Worm (Caenorhabditis elegans) whole organism, late embryonic: ENCODE data around the gene R08D7.4.
"Not testable (repeated sequence)": the region's sequence is repeated elsewhere in the genome, so short reads cannot be mapped to it uniquely, and the experiment has no call there.

ENCODE experiments used
- C08G9.2 ChIP-seq: sonication (generic microtip); optimal IDR thresholded peaks from 2 replicates; lab custom pipeline; 2016; ENCODE audit warnings: mild to moderate bottlenecking, missing genetic modification characterization, moderate library complexity, missing compliant biosample characterization
- C38D4.7 ChIP-seq: fragments of 200-800 bp; sonication (Bioruptor generic); optimal IDR thresholded peaks from 2 replicates; lab custom pipeline; 2018; ENCODE audit warnings: mild to moderate bottlenecking, missing genetic modification characterization, moderate library complexity, missing compliant biosample characterization
- K02D7.2 ChIP-seq: sonication (generic microtip); optimal IDR thresholded peaks from 2 replicates; lab custom pipeline; 2017; ENCODE audit warnings: mild to moderate bottlenecking, missing genetic modification characterization, missing compliant biosample characterization
- T23F11.4 ChIP-seq: fragments of 200-800 bp; sonication (Bioruptor generic); optimal IDR thresholded peaks from 2 replicates; lab custom pipeline; 2018; ENCODE audit warnings: mild to moderate bottlenecking, missing genetic modification characterization, missing compliant biosample characterization
- ahr-1 ChIP-seq: sonication (generic microtip); optimal IDR thresholded peaks from 2 replicates; lab custom pipeline; 2016; ENCODE audit warnings: missing genetic modification characterization, missing compliant biosample characterization
- ama-1 ChIP-seq: fragments of 150-350 bp; optimal IDR thresholded peaks from 2 replicates; lab custom pipeline; 2014
- ceh-22 ChIP-seq: sonication (generic microtip); optimal IDR thresholded peaks from 2 replicates; lab custom pipeline; 2017; ENCODE audit warnings: missing biosample characterization, missing genetic modification characterization
- ceh-30 ChIP-seq: fragments of 150-350 bp; optimal IDR thresholded peaks from 2 replicates; lab custom pipeline; 2014; ENCODE audit warnings: missing biosample characterization, missing genetic modification characterization
- ceh-31 ChIP-seq: sonication (generic microtip); optimal IDR thresholded peaks from 2 replicates; lab custom pipeline; 2016; ENCODE audit warnings: missing genetic modification characterization, missing compliant biosample characterization
- ceh-45 ChIP-seq: fragments of 200-800 bp; sonication (Bioruptor generic); IDR thresholded peaks from 2 replicates; pipeline ENCODE4 v1.3.6; 2022; ENCODE audit warnings: missing genetic modification reagents, missing genetic modification characterization, missing compliant biosample characterization
- ceh-6 ChIP-seq: fragments of 200-800 bp; sonication (Bioruptor generic); optimal IDR thresholded peaks from 2 replicates; lab custom pipeline; 2018; ENCODE audit warnings: mild to moderate bottlenecking, missing genetic modification characterization, missing compliant biosample characterization
- dve-1 ChIP-seq: sonication (generic microtip); optimal IDR thresholded peaks from 2 replicates; lab custom pipeline; 2017; ENCODE audit warnings: antibody characterized with exemption, mild to moderate bottlenecking, missing genetic modification characterization, missing compliant biosample characterization
- elt-4 ChIP-seq: sonication (generic microtip); optimal IDR thresholded peaks from 2 replicates; lab custom pipeline; 2016; ENCODE audit warnings: missing genetic modification characterization, missing compliant biosample characterization
- ets-4 ChIP-seq: sonication (generic microtip); optimal IDR thresholded peaks from 2 replicates; lab custom pipeline; 2016; ENCODE audit warnings: missing genetic modification characterization, missing compliant biosample characterization
- fkh-10 ChIP-seq: fragments of 150-350 bp; optimal IDR thresholded peaks from 2 replicates; lab custom pipeline; 2014; ENCODE audit warnings: missing biosample characterization, missing genetic modification reagents, missing genetic modification characterization
- gmeb-2 ChIP-seq: sonication (generic microtip); optimal IDR thresholded peaks from 2 replicates; lab custom pipeline; 2016; ENCODE audit warnings: missing genetic modification characterization, inconsistent platforms, missing compliant biosample characterization
- hlh-13 ChIP-seq: fragments of 200-800 bp; sonication (Bioruptor generic); optimal IDR thresholded peaks from 2 replicates; lab custom pipeline; 2018; ENCODE audit warnings: mild to moderate bottlenecking, missing genetic modification characterization, missing compliant biosample characterization
- hlh-30 ChIP-seq: sonication (generic microtip); optimal IDR thresholded peaks from 2 replicates; lab custom pipeline; 2017; ENCODE audit warnings: antibody characterized with exemption, missing genetic modification characterization, missing compliant biosample characterization; ENCODE audit not compliant: insufficient read depth
- lim-6 ChIP-seq: sonication (generic microtip); optimal IDR thresholded peaks from 2 replicates; lab custom pipeline; 2016; ENCODE audit warnings: missing genetic modification characterization, missing compliant biosample characterization
- lin-11 ChIP-seq: fragments of 200-800 bp; sonication (Bioruptor generic); optimal IDR thresholded peaks from 2 replicates; lab custom pipeline; 2018; ENCODE audit warnings: mild to moderate bottlenecking, missing genetic modification characterization, missing compliant biosample characterization
- mec-3 ChIP-seq: sonication (generic microtip); optimal IDR thresholded peaks from 2 replicates; lab custom pipeline; 2016; ENCODE audit warnings: borderline replicate concordance, missing genetic modification characterization, missing compliant biosample characterization
- nfya-1 ChIP-seq: sonication (generic microtip); optimal IDR thresholded peaks from 2 replicates; lab custom pipeline; 2017; ENCODE audit warnings: missing genetic modification characterization, mild to moderate bottlenecking, missing compliant biosample characterization, antibody characterized with exemption, moderate library complexity
- npax-4 ChIP-seq: sonication (generic microtip); optimal IDR thresholded peaks from 2 replicates; lab custom pipeline; 2016; ENCODE audit warnings: missing genetic modification characterization, missing compliant biosample characterization
- odd-2 ChIP-seq: sonication (generic microtip); optimal IDR thresholded peaks from 2 replicates; lab custom pipeline; 2017; ENCODE audit warnings: antibody characterized with exemption, mild to moderate bottlenecking, missing genetic modification characterization, missing compliant biosample characterization
- pat-9 ChIP-seq: fragments of 200-800 bp; sonication (Bioruptor generic); optimal IDR thresholded peaks from 2 replicates; lab custom pipeline; 2018; ENCODE audit warnings: mild to moderate bottlenecking, missing genetic modification characterization, moderate library complexity, missing compliant biosample characterization
- pax-1 ChIP-seq: fragments of 150-350 bp; optimal IDR thresholded peaks from 2 replicates; lab custom pipeline; 2014; ENCODE audit warnings: missing biosample characterization, missing genetic modification characterization
- ref-2 ChIP-seq: sonication (generic microtip); optimal IDR thresholded peaks from 2 replicates; lab custom pipeline; 2016; ENCODE audit warnings: missing genetic modification characterization, missing compliant biosample characterization
- rnt-1 ChIP-seq: sonication (generic microtip); optimal IDR thresholded peaks from 2 replicates; lab custom pipeline; 2016; ENCODE audit warnings: missing genetic modification characterization, missing compliant biosample characterization
- sox-4 ChIP-seq: sonication (generic microtip); optimal IDR thresholded peaks from 2 replicates; lab custom pipeline; 2017; ENCODE audit warnings: mild to moderate bottlenecking, missing genetic modification characterization, inconsistent platforms, missing compliant biosample characterization
- tbx-7 ChIP-seq: sonication (generic microtip); optimal IDR thresholded peaks from 2 replicates; lab custom pipeline; 2016; ENCODE audit warnings: missing genotype, missing genetic modification characterization, missing compliant biosample characterization
- ttx-3 ChIP-seq: sonication (generic microtip); optimal IDR thresholded peaks from 2 replicates; lab custom pipeline; 2016; ENCODE audit warnings: missing genetic modification reagents, missing genetic modification characterization, missing compliant biosample characterization
- unc-42 ChIP-seq: sonication (generic microtip); optimal IDR thresholded peaks from 2 replicates; lab custom pipeline; 2016; ENCODE audit warnings: missing genotype, missing genetic modification characterization, missing compliant biosample characterization
- unc-55 ChIP-seq: sonication (generic microtip); optimal IDR thresholded peaks from 2 replicates; lab custom pipeline; 2017; ENCODE audit warnings: missing biosample characterization, missing genetic modification reagents, missing genetic modification characterization
- zip-5 ChIP-seq: sonication (generic microtip); optimal IDR thresholded peaks from 2 replicates; lab custom pipeline; 2016; ENCODE audit warnings: missing genetic modification characterization, missing compliant biosample characterization

Gene R08D7.4

ce11 chrIII:8988061-8988460, 16.4 kb downstream of the R08D7.4 start:
- TF ChIP-seq T23F11.4 (no peak), fkh-10 (GFP tag; lab: Kevin White, UChicago) (no peak), gmeb-2 (tag; lab: Kevin White, UChicago) (no peak), tbx-7 (tag; lab: Kevin White, UChicago) (no peak), ama-1 (lab: Kevin White, UChicago) (no peak), ceh-45 (no peak), ahr-1 (tag; lab: Kevin White, UChicago) (no peak), rnt-1 (tag; lab: Kevin White, UChicago) (no peak), dve-1 (tag; lab: Kevin White, UChicago) (no peak), ceh-30 (tag; lab: Kevin White, UChicago) (no peak), lim-6 (tag; lab: Kevin White, UChicago) (no peak), ceh-22 (tag; lab: Kevin White, UChicago) (no peak), hlh-30 (tag; lab: Kevin White, UChicago) (no peak), ref-2 (tag; lab: Kevin White, UChicago) (no peak), lin-11 (tag; lab: Kevin White, UChicago) (no peak)

ce11 chrIII:8988544-8988943, 16.9 kb downstream of the R08D7.4 start:
- TF ChIP-seq unc-55 (GFP tag; lab: Kevin White, UChicago): no peak
- TF ChIP-seq ceh-45: no peak
- TF ChIP-seq sox-4 (tag; lab: Kevin White, UChicago): no peak
- TF ChIP-seq C08G9.2 (tag; lab: Kevin White, UChicago): no peak
- TF ChIP-seq mec-3: no peak
- TF ChIP-seq C38D4.7 (GFP tag; lab: Kevin White, UChicago): no peak
- no peak for TF ChIP-seq ceh-22 (tag; lab: Kevin White, UChicago)
- TF ChIP-seq pat-9: no peak
- TF ChIP-seq elt-4 (tag; lab: Kevin White, UChicago): no peak
- TF ChIP-seq T23F11.4: no peak
- no peak for TF ChIP-seq npax-4 (tag; lab: Kevin White, UChicago)
- TF ChIP-seq K02D7.2 (tag; lab: Kevin White, UChicago): no peak

ce11 chrIII:8989752-8990151, 18.1 kb downstream of the R08D7.4 start, which contains the start of gene R08D7.7:
Gene R08D7.7, plus strand, starts transcription at chrIII:8990052.
- not testable (repeated sequence) for TF ChIP-seq ets-4 (tag; lab: Kevin White, UChicago); ceh-6 (GFP tag; lab: Kevin White, UChicago); fkh-10 (GFP tag; lab: Kevin White, UChicago)

ce11 chrIII:8996686-8997085, 25.0 kb downstream of the R08D7.4 start, which contains the start of gene skat-1:
Gene skat-1, minus strand, starts transcription at chrIII:8996786.
- TF ChIP-seq odd-2 (tag; lab: Kevin White, UChicago): no peak
- no peak for TF ChIP-seq elt-4 (tag; lab: Kevin White, UChicago)
- TF ChIP-seq nfya-1 (tag; lab: Kevin White, UChicago): no peak
- TF ChIP-seq ceh-6 (GFP tag; lab: Kevin White, UChicago): no peak
- no peak for TF ChIP-seq unc-55 (GFP tag; lab: Kevin White, UChicago)
- no peak for TF ChIP-seq ceh-31 (tag; lab: Kevin White, UChicago)
- TF ChIP-seq ceh-22 (tag; lab: Kevin White, UChicago): no peak
- TF ChIP-seq mec-3: no peak
- no peak for TF ChIP-seq C08G9.2 (tag; lab: Kevin White, UChicago)
- TF ChIP-seq ref-2 (tag; lab: Kevin White, UChicago): no peak
- no peak for TF ChIP-seq zip-5 (tag; lab: Kevin White, UChicago)
- no peak for TF ChIP-seq unc-42
- no peak for TF ChIP-seq npax-4 (tag; lab: Kevin White, UChicago)
- TF ChIP-seq hlh-13 (GFP tag; lab: Kevin White, UChicago): no peak
- no peak for TF ChIP-seq ttx-3 (tag; lab: Kevin White, UChicago)
- no peak for TF ChIP-seq dve-1 (tag; lab: Kevin White, UChicago)
- no peak for TF ChIP-seq pax-1 (tag; lab: Kevin White, UChicago)
- TF ChIP-seq ceh-45: no peak
